Worm (Caenorhabditis elegans) whole organism, early embryonic: ENCODE results near the gene sri-4.

Experiments
- B0310.2 ChIP-seq: sonication (generic microtip); optimal IDR thresholded peaks from 2 replicates; lab custom pipeline; 2016; ENCODE audit warnings: mild to moderate bottlenecking, missing genetic modification characterization, missing compliant biosample characterization
- F13C5.2 ChIP-seq: sonication (generic microtip); optimal IDR thresholded peaks from 2 replicates; lab custom pipeline; 2017; ENCODE audit warnings: mild to moderate bottlenecking, missing genetic modification characterization, inconsistent platforms, missing compliant biosample characterization
- ama-1 ChIP-seq: fragments of 150-350 bp; optimal IDR thresholded peaks from 2 replicates; lab custom pipeline; 2014
- ceh-13 ChIP-seq: fragments of 200-800 bp; sonication (Bioruptor generic); optimal IDR thresholded peaks from 2 replicates; lab custom pipeline; 2018; ENCODE audit warnings: mild to moderate bottlenecking, missing genetic modification characterization, missing compliant biosample characterization
- ets-7 ChIP-seq: sonication (generic microtip); optimal IDR thresholded peaks from 2 replicates; lab custom pipeline; 2016; ENCODE audit warnings: missing genotype, missing genetic modification characterization, missing compliant biosample characterization
- sea-1 ChIP-seq: fragments of 200-800 bp; sonication (Bioruptor generic); conservative IDR thresholded peaks from 2 replicates; pipeline ENCODE4 v1.3.6; 2022; ENCODE audit warnings: missing genetic modification characterization, missing compliant biosample characterization
- tbx-37 ChIP-seq: fragments of 200-800 bp; sonication (Bioruptor generic); conservative IDR thresholded peaks from 2 replicates; pipeline ENCODE4 v1.3.6; 2022; ENCODE audit warnings: missing genetic modification reagents, missing genetic modification characterization, missing compliant biosample characterization

- TF ChIP-seq ama-1 = no peak
- no peak for TF ChIP-seq ets-7
- no peak for TF ChIP-seq F13C5.2 (tag; lab: Kevin White, UChicago)
- TF ChIP-seq sea-1 (GFP tag; lab: Robert Waterston, UW) = no peak
- TF ChIP-seq tbx-37 (GFP tag; lab: Robert Waterston, UW) = no peak
- TF ChIP-seq B0310.2 = no peak
- no peak for TF ChIP-seq ceh-13 (GFP tag; lab: Kevin White, UChicago)
Measured at ce11 chrV:730216-730615, 17.9 kb upstream of the sri-4 start.
